Fruit fly (Drosophila melanogaster) whole organism, embryonic: Measurements from ENCODE around the gene CG2691.

Experiments used
- CG10431 ChIP-seq: fragments of 200-800 bp; sonication (Bioruptor generic); optimal IDR thresholded peaks from 3 replicates; lab custom pipeline; 2018; ENCODE audit warnings: missing biosample characterization, mild to moderate bottlenecking, missing genetic modification characterization
- CG10654 ChIP-seq: fragments of 200-800 bp; sonication (Bioruptor generic); optimal IDR thresholded peaks from 2 replicates; lab custom pipeline; 2016; ENCODE audit warnings: missing biosample characterization, missing genetic modification characterization
- CG10979 ChIP-seq: fragments of 200-800 bp; sonication (Bioruptor generic); optimal IDR thresholded peaks from 2 replicates; lab custom pipeline; 2018; ENCODE audit warnings: missing biosample characterization, mild to moderate bottlenecking, missing genetic modification characterization, moderate library complexity
- CG12155 ChIP-seq: fragments of 200-800 bp; sonication (Bioruptor generic); optimal IDR thresholded peaks from 3 replicates; lab custom pipeline; 2016; ENCODE audit warnings: missing biosample characterization, missing genetic modification characterization
- CG12391 ChIP-seq: fragments of 200-800 bp; sonication (Bioruptor generic); optimal IDR thresholded peaks from 3 replicates; lab custom pipeline; 2018; ENCODE audit warnings: missing biosample characterization, mild to moderate bottlenecking, missing genetic modification characterization, moderate library complexity
- CG12659 ChIP-seq: fragments of 200-800 bp; sonication (Bioruptor generic); optimal IDR thresholded peaks from 3 replicates; lab custom pipeline; 2017; ENCODE audit warnings: mild to moderate bottlenecking, missing biosample characterization, missing genetic modification reagents, missing genetic modification characterization
- CG12744 ChIP-seq: fragments of 200-800 bp; sonication (Bioruptor generic); optimal IDR thresholded peaks from 2 replicates; lab custom pipeline; 2016; ENCODE audit warnings: missing biosample characterization, missing genetic modification characterization
- CG13123 ChIP-seq: fragments of 200-800 bp; sonication (Bioruptor generic); optimal IDR thresholded peaks from 2 replicates; lab custom pipeline; 2016; ENCODE audit warnings: missing biosample characterization, missing genetic modification characterization
- CG13287 ChIP-seq: fragments of 200-800 bp; sonication (Bioruptor generic); IDR thresholded peaks from 2 replicates; pipeline ENCODE4 v1.3.6; 2022; ENCODE audit warnings: missing biosample characterization, missing genetic modification characterization; ENCODE audit not compliant: partially characterized antibody
- CG13296 ChIP-seq: fragments of 200-800 bp; sonication (Bioruptor generic); optimal IDR thresholded peaks from 3 replicates; lab custom pipeline; 2018; ENCODE audit warnings: missing biosample characterization, mild to moderate bottlenecking, missing genetic modification characterization
- CG13775 ChIP-seq: fragments of 200-800 bp; sonication (Bioruptor generic); optimal IDR thresholded peaks from 3 replicates; lab custom pipeline; 2017; ENCODE audit warnings: missing biosample characterization, mild to moderate bottlenecking, missing genetic modification characterization
- CG13894 ChIP-seq: fragments of 200-800 bp; sonication (Bioruptor generic); optimal IDR thresholded peaks from 3 replicates; lab custom pipeline; 2018; ENCODE audit warnings: missing biosample characterization, mild to moderate bottlenecking, missing genetic modification characterization, moderate library complexity
- CG14965 ChIP-seq: fragments of 200-800 bp; sonication (Bioruptor generic); optimal IDR thresholded peaks from 2 replicates; lab custom pipeline; 2016; ENCODE audit warnings: missing biosample characterization, missing genetic modification characterization, borderline replicate concordance
- CG17328 ChIP-seq: fragments of 200-800 bp; sonication (Bioruptor generic); IDR thresholded peaks from 2 replicates; pipeline ENCODE4 v1.3.6; 2022; ENCODE audit warnings: missing biosample characterization, missing genetic modification characterization
- CG18764 ChIP-seq: fragments of 200-800 bp; sonication (Bioruptor generic); optimal IDR thresholded peaks from 3 replicates; lab custom pipeline; 2016; ENCODE audit warnings: missing biosample characterization, missing genetic modification characterization
- CG30020 ChIP-seq: fragments of 200-800 bp; optimal IDR thresholded peaks from 2 replicates; lab custom pipeline; 2019; ENCODE audit warnings: missing biosample characterization, mild to moderate bottlenecking, missing genetic modification characterization, moderate library complexity
- CG31365 ChIP-seq: fragments of 200-800 bp; sonication (Bioruptor generic); optimal IDR thresholded peaks from 2 replicates; lab custom pipeline; 2018; ENCODE audit warnings: missing biosample characterization, mild to moderate bottlenecking, missing genetic modification characterization
- CG32772 ChIP-seq: fragments of 200-800 bp; sonication (Bioruptor generic); IDR thresholded peaks from 2 replicates; pipeline ENCODE4 v1.3.6; 2022; ENCODE audit warnings: missing biosample characterization, missing genetic modification characterization
- CG33557 ChIP-seq: fragments of 200-800 bp; sonication (Bioruptor generic); optimal IDR thresholded peaks from 2 replicates; lab custom pipeline; 2019; ENCODE audit warnings: missing biosample characterization, mild to moderate bottlenecking, missing genetic modification characterization, moderate library complexity
- CG42726 ChIP-seq: fragments of 200-800 bp; sonication (Bioruptor generic); IDR thresholded peaks from 2 replicates; pipeline ENCODE4 v1.3.6; 2022; ENCODE audit warnings: missing biosample characterization, missing genetic modification characterization; ENCODE audit not compliant: partially characterized antibody
- CG6854 ChIP-seq: fragments of 200-800 bp; sonication (Bioruptor generic); optimal IDR thresholded peaks from 3 replicates; lab custom pipeline; 2017; ENCODE audit warnings: missing biosample characterization, mild to moderate bottlenecking, missing genetic modification characterization
- CG8290 ChIP-seq, 3 experiments: fragments of 200-800 bp; sonication (Bioruptor generic); optimal IDR thresholded peaks; 2 replicates each; lab custom pipeline; 2016 to 2019; ENCODE audit warnings: missing biosample characterization in 3 of 3, missing genetic modification characterization in 3 of 3, mild to moderate bottlenecking in 2 of 3, moderate library complexity in 1 of 3
- CTCF ChIP-seq: fragments of 200-800 bp; sonication (Bioruptor generic); optimal IDR thresholded peaks from 2 replicates; lab custom pipeline; 2017; ENCODE audit warnings: missing biosample characterization, mild to moderate bottlenecking, missing genetic modification characterization, moderate library complexity
- Chrac-16 ChIP-seq: fragments of 200-800 bp; sonication (Bioruptor generic); optimal IDR thresholded peaks from 3 replicates; lab custom pipeline; 2016; ENCODE audit warnings: missing biosample characterization, missing genetic modification characterization
- Fer1 ChIP-seq: fragments of 200-800 bp; sonication (Bioruptor generic); optimal IDR thresholded peaks from 2 replicates; lab custom pipeline; 2017; ENCODE audit warnings: missing biosample characterization, mild to moderate bottlenecking, missing genetic modification characterization
- Gug ChIP-seq: fragments of 200-800 bp; sonication (Bioruptor generic); IDR thresholded peaks from 4 replicates; pipeline ENCODE4 v1.3.6; 2022; ENCODE audit warnings: missing biosample characterization, missing genetic modification characterization
- H2.0 ChIP-seq: fragments of 200-800 bp; sonication (Bioruptor generic); IDR thresholded peaks from 2 replicates; pipeline ENCODE4 v1.3.6; 2022; ENCODE audit warnings: missing biosample characterization, missing genetic modification characterization
- Hmx ChIP-seq: fragments of 200-800 bp; sonication (Bioruptor generic); optimal IDR thresholded peaks from 2 replicates; lab custom pipeline; 2016; ENCODE audit warnings: missing biosample characterization, missing genetic modification characterization
- Lpt ChIP-seq: fragments of >200 bp; optimal IDR thresholded peaks from 2 replicates; lab custom pipeline; 2018; ENCODE audit warnings: missing biosample characterization, missing genetic modification characterization
- Nf-YA ChIP-seq: fragments of 200-800 bp; sonication (Bioruptor generic); IDR thresholded peaks from 2 replicates; pipeline ENCODE4 v1.3.6; 2022; ENCODE audit warnings: missing biosample characterization, missing genetic modification characterization
- Ptx1 ChIP-seq: fragments of 200-800 bp; sonication (Bioruptor generic); IDR thresholded peaks from 2 replicates; pipeline ENCODE4 v1.3.6; 2022; ENCODE audit warnings: missing biosample characterization, missing genetic modification characterization
- Sry-β ChIP-seq: fragments of 200-800 bp; sonication (Bioruptor generic); optimal IDR thresholded peaks from 2 replicates; lab custom pipeline; 2018; ENCODE audit warnings: missing biosample characterization, mild to moderate bottlenecking, missing genetic modification characterization, moderate library complexity
- Sry-δ ChIP-seq: fragments of 200-800 bp; sonication (Bioruptor generic); optimal IDR thresholded peaks from 2 replicates; lab custom pipeline; 2016; ENCODE audit warnings: missing biosample characterization, missing genetic modification characterization
- Ssrp ChIP-seq: fragments of 200-800 bp; sonication (Bioruptor generic); optimal IDR thresholded peaks from 2 replicates; lab custom pipeline; 2018; ENCODE audit warnings: missing biosample characterization, mild to moderate bottlenecking, missing genetic modification characterization, moderate library complexity
- Xbp1 ChIP-seq: fragments of 200-800 bp; sonication (Bioruptor generic); optimal IDR thresholded peaks from 3 replicates; lab custom pipeline; 2016; ENCODE audit warnings: missing biosample characterization, mild to moderate bottlenecking, missing genetic modification characterization
- ac ChIP-seq: fragments of 200-800 bp; sonication (Bioruptor generic); optimal IDR thresholded peaks from 3 replicates; lab custom pipeline; 2017; ENCODE audit warnings: missing biosample characterization, mild to moderate bottlenecking, missing genetic modification characterization
- amos ChIP-seq: fragments of 200-800 bp; sonication (Bioruptor generic); IDR thresholded peaks from 2 replicates; pipeline ENCODE4 v1.3.6; 2022; ENCODE audit warnings: missing biosample characterization, missing genetic modification characterization; ENCODE audit not compliant: partially characterized antibody
- cwo ChIP-seq: fragments of 200-800 bp; sonication (Bioruptor generic); optimal IDR thresholded peaks from 3 replicates; lab custom pipeline; 2017; ENCODE audit warnings: missing biosample characterization, missing genetic modification characterization, mild to moderate bottlenecking, moderate library complexity, missing genetic modification reagents
- gce ChIP-seq: fragments of 200-800 bp; sonication (Bioruptor generic); IDR thresholded peaks from 3 replicates; pipeline ENCODE4 v1.3.6; 2022; ENCODE audit warnings: missing biosample characterization, missing genetic modification characterization
- insv ChIP-seq, 2 experiments: fragments of 200-800 bp; sonication (Bioruptor generic); optimal IDR thresholded peaks; 3 replicates each; lab custom pipeline; 2016 to 2018; ENCODE audit warnings: missing biosample characterization in 2 of 2, missing genetic modification characterization in 2 of 2
- ken ChIP-seq: fragments of 200-800 bp; sonication (Bioruptor generic); IDR thresholded peaks from 3 replicates; pipeline ENCODE4 v1.3.6; 2022; ENCODE audit warnings: missing biosample characterization, missing genetic modification characterization
- mirr ChIP-seq: fragments of 200-800 bp; sonication (Bioruptor generic); optimal IDR thresholded peaks from 3 replicates; lab custom pipeline; 2018; ENCODE audit warnings: missing biosample characterization, mild to moderate bottlenecking, missing genetic modification characterization
- pb ChIP-seq: fragments of 200-800 bp; sonication (Bioruptor generic); optimal IDR thresholded peaks from 3 replicates; lab custom pipeline; 2016; ENCODE audit warnings: missing biosample characterization, missing genetic modification characterization
- pho ChIP-seq: fragments of 200-800 bp; sonication (Bioruptor generic); optimal IDR thresholded peaks from 2 replicates; lab custom pipeline; 2016; ENCODE audit warnings: missing biosample characterization, missing genetic modification characterization
- sd ChIP-seq: fragments of 200-800 bp; sonication (Bioruptor generic); optimal IDR thresholded peaks from 3 replicates; lab custom pipeline; 2018; ENCODE audit warnings: missing biosample characterization, mild to moderate bottlenecking, missing genetic modification characterization, moderate library complexity
- slou ChIP-seq: fragments of 200-800 bp; sonication (Bioruptor generic); optimal IDR thresholded peaks from 3 replicates; lab custom pipeline; 2016; ENCODE audit warnings: missing biosample characterization, missing genetic modification characterization
- sqz ChIP-seq: fragments of 200-800 bp; sonication (Bioruptor generic); optimal IDR thresholded peaks from 3 replicates; lab custom pipeline; 2018; ENCODE audit warnings: missing biosample characterization, mild to moderate bottlenecking, missing genetic modification characterization
- toy ChIP-seq: fragments of 200-800 bp; sonication (Bioruptor generic); IDR thresholded peaks from 2 replicates; pipeline ENCODE4 v1.3.6; 2022; ENCODE audit warnings: missing biosample characterization, missing genetic modification characterization
- vfl ChIP-seq: fragments of 200-800 bp; sonication (Bioruptor generic); optimal IDR thresholded peaks from 2 replicates; lab custom pipeline; 2016; ENCODE audit warnings: missing biosample characterization, missing genetic modification characterization
- zen2 ChIP-seq: fragments of 200-800 bp; sonication (Bioruptor generic); IDR thresholded peaks from 3 replicates; pipeline ENCODE4 v1.3.6; 2022; ENCODE audit warnings: missing biosample characterization, missing genetic modification characterization; ENCODE audit not compliant: partially characterized antibody
- zf30C ChIP-seq: fragments of 200-800 bp; sonication (Bioruptor generic); optimal IDR thresholded peaks from 3 replicates; lab custom pipeline; 2018; ENCODE audit warnings: missing biosample characterization, mild to moderate bottlenecking, missing genetic modification characterization

CG2691 gene

dm6 chrX:13605942-13606491 is 18.2 kb downstream of the CG2691 start (continued):
- TF ChIP-seq vfl (GFP tag; lab: Kevin White, UChicago): no peak
- no peak for TF ChIP-seq Chrac-16
- no peak for TF ChIP-seq CG13296 (GFP tag; lab: Kevin White, UChicago)
- TF ChIP-seq CG31365 (tag; lab: Kevin White, UChicago): no peak
- no peak for TF ChIP-seq sqz (GFP tag; lab: Kevin White, UChicago)
- TF ChIP-seq slou (GFP tag; lab: Kevin White, UChicago): no peak
- TF ChIP-seq Fer1: no peak
- TF ChIP-seq Hmx (GFP tag; lab: Kevin White, UChicago): no peak
- TF ChIP-seq CG14965 (GFP tag; lab: Kevin White, UChicago): no peak
- TF ChIP-seq Xbp1 (GFP tag; lab: Kevin White, UChicago): no peak
- no peak for TF ChIP-seq CG42726
- TF ChIP-seq ken (GFP tag; lab: Robert Waterston, UW): no peak
- no peak for TF ChIP-seq Gug (GFP tag; lab: Robert Waterston, UW)
- no peak for TF ChIP-seq cwo
- no peak for TF ChIP-seq pho
- TF ChIP-seq CG12659: no peak
- TF ChIP-seq CG10431 (GFP tag; lab: Kevin White, UChicago): no peak
- TF ChIP-seq Sry-δ: peak; percentile 70
- no peak for TF ChIP-seq pb
- no peak for TF ChIP-seq CG6854 (GFP tag; lab: Kevin White, UChicago)
- no peak for TF ChIP-seq Sry-β
- TF ChIP-seq zen2 (GFP tag; lab: Robert Waterston, UW): no peak; the same call in 2 of the 3 replicates
- TF ChIP-seq CG30020 (tag; lab: Kevin White, UChicago): no peak
- no peak for TF ChIP-seq sd (tag; lab: Kevin White, UChicago)
- TF ChIP-seq mirr (GFP tag; lab: Kevin White, UChicago): no peak
- TF ChIP-seq CG12744 (GFP tag; lab: Kevin White, UChicago): no peak
- TF ChIP-seq zf30C (GFP tag; lab: Kevin White, UChicago): no peak
- TF ChIP-seq CG10979 (tag; lab: Kevin White, UChicago): no peak
- TF ChIP-seq CG12155 (GFP tag; lab: Kevin White, UChicago): no peak
- TF ChIP-seq CG33557 (GFP tag; lab: Kevin White, UChicago): no peak
- TF ChIP-seq H2.0 (GFP tag; lab: Robert Waterston, UW): no peak
- no peak for TF ChIP-seq toy
- no peak for TF ChIP-seq CG18764 (GFP tag; lab: Kevin White, UChicago)
- TF ChIP-seq insv (GFP tag; optimal IDR thresholded peaks at IDR 0.05; lab: Kevin White, UChicago): peak; percentile 78 to 96
- no peak for TF ChIP-seq CG12391
- no peak for TF ChIP-seq Nf-YA
- TF ChIP-seq Lpt (GFP tag; lab: Kevin White, UChicago): no peak
- TF ChIP-seq CG8290 (GFP tag; optimal IDR thresholded peaks at IDR 0.05; lab: Kevin White, UChicago): no peak
- no peak for TF ChIP-seq CG8290 (tag; optimal IDR thresholded peaks at IDR 0.05; lab: Kevin White, UChicago)
- no peak for TF ChIP-seq Ssrp
- TF ChIP-seq ac: no peak
- no peak for TF ChIP-seq CG13123 (GFP tag; lab: Kevin White, UChicago)
- TF ChIP-seq CG17328 (GFP tag; lab: Robert Waterston, UW): no peak
- peak; percentile 84 for TF ChIP-seq CG13287 (GFP tag; lab: Robert Waterston, UW)
- peak; percentile 0 for TF ChIP-seq CTCF (GFP tag; lab: Kevin White, UChicago)
- no peak for TF ChIP-seq gce
- no peak for TF ChIP-seq CG32772 (GFP tag; lab: Robert Waterston, UW)
- TF ChIP-seq Ptx1 (GFP tag; lab: Robert Waterston, UW): no peak
- TF ChIP-seq amos (GFP tag; lab: Robert Waterston, UW): peak; percentile 70; the same call in 1 of the 2 replicates
- no peak for TF ChIP-seq CG13775 (GFP tag; lab: Kevin White, UChicago)
- TF ChIP-seq CG10654 (GFP tag; lab: Kevin White, UChicago): no peak
- no peak for TF ChIP-seq CG13894 (tag; lab: Kevin White, UChicago)
